Worm (Caenorhabditis elegans) whole organism, midembryonic: ENCODE results near the gene Y51H7C.10.
"Not testable (repeated sequence)": the region's sequence is repeated elsewhere in the genome, so short reads cannot be mapped to it uniquely, and the experiment has no call there.

ENCODE experiments used
- T22C8.4 ChIP-seq: fragments of 200-800 bp; sonication (Bioruptor generic); IDR thresholded peaks from 2 replicates; pipeline ENCODE4 v1.3.6; 2022; ENCODE audit warnings: missing genetic modification characterization, missing compliant biosample characterization
- cog-1 ChIP-seq: sonication (generic microtip); optimal IDR thresholded peaks from 2 replicates; lab custom pipeline; 2016; ENCODE audit warnings: missing genetic modification characterization, missing compliant biosample characterization
- flt-1 ChIP-seq: fragments of 200-800 bp; sonication (Bioruptor generic); IDR thresholded peaks from 2 replicates; pipeline ENCODE4 v1.3.6; 2022; ENCODE audit warnings: missing genetic modification characterization, missing compliant biosample characterization
- klf-2 ChIP-seq: fragments of 200-800 bp; sonication (Bioruptor generic); conservative IDR thresholded peaks from 2 replicates; pipeline ENCODE4 v1.3.6; 2022; ENCODE audit warnings: missing genetic modification reagents, missing genetic modification characterization, missing compliant biosample characterization
- med-1 ChIP-seq: sonication (generic microtip); optimal IDR thresholded peaks from 2 replicates; lab custom pipeline; 2017; ENCODE audit warnings: missing genetic modification characterization, mild to moderate bottlenecking, missing compliant biosample characterization, antibody characterized with exemption, missing genetic modification reagents; ENCODE audit not compliant: insufficient read depth
- tab-1 ChIP-seq: fragments of 200-800 bp; sonication (Bioruptor generic); IDR thresholded peaks from 2 replicates; pipeline ENCODE4 v1.3.6; 2022; ENCODE audit warnings: missing genetic modification characterization, missing compliant biosample characterization
- ztf-23 ChIP-seq: fragments of 200-800 bp; sonication (Bioruptor generic); IDR thresholded peaks from 2 replicates; pipeline ENCODE4 v1.3.6; 2022; ENCODE audit warnings: missing genetic modification reagents, missing genetic modification characterization, missing compliant biosample characterization
- ztf-29 ChIP-seq: fragments of 200-800 bp; sonication (Bioruptor generic); IDR thresholded peaks from 2 replicates; pipeline ENCODE4 v1.3.6; 2022; ENCODE audit warnings: missing genetic modification reagents, missing genetic modification characterization, missing compliant biosample characterization

DNA sequence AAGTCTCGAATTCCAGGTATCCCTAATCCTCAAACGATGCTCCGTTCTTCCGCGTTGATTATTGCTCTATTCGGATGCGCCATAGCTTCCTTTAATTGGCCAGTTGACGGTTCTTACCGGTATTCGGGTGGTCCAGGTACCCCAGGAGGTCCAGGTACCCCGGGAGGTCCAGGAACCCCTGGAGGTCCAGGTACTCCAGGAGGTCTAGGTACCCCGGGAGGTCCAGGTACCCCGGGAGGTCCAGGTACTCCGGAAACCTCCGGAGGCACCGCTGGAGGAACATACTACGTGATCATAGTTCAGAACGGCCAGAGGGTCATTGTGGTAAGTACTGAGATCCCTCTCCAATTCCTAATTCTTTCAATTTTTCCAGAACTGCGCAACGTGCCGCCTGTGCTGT is 44.2 kb upstream of the Y51H7C.10 start, which contains the start of gene Y51H7C.1:
- TF ChIP-seq ztf-29; cog-1 (tag; lab: Kevin White, UChicago); klf-2 (GFP tag; lab: Robert Waterston, UW); med-1 (GFP tag; lab: Kevin White, UChicago); tab-1; ztf-23 (GFP tag; lab: Robert Waterston, UW); T22C8.4; flt-1 (GFP tag; lab: Robert Waterston, UW): not testable (repeated sequence)
